Fruit fly (Drosophila melanogaster): ENCODE results near the gene CG9265.

Gene CG9265

DNA sequence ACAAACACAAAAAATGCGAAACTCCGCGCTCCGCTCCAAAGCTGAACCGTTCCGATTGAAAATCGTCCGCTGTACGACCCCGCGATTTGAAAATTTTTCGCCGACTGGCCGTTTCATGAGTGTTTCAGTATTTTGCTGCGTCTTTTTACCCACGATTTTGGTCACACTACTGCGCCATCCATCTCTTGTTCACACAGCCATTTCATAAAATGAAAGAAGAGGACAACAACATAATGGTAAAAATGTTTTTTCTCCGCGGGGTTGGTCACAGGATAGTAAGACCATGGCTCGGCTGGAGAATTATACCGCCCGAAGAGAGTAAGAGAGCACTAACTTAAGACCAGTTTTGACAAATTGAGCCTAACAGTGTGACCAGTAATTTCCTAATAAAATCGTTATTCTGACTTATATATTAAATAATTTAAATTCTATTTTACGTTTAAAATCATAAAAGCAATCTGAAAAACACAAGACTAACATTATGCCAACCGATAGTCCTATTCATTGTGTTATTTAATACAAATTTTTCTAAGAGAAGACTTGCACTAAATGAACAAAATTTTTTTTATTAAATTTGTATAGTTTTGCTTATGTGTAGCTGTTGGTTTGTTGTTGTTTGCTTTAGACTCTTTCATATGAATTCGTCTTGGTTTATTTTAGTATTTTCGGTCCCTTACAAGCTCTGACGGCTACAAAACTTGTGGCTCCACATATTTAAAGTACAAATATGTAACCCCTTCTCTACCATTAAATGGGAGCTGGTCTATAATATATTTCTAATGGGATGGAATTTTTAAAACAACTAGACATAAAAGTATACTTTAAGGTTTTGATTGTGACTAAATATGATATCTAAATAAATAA lies 19.2 kb downstream of the CG9265 start, which contains the start of gene CG42238 (continued):
- TF ChIP-seq slbo (GFP tag; IDR thresholded peaks at IDR 0.05) = 0 out of 2 replicates have a peak, but pooled peaks have one; percentile 13
- TF ChIP-seq CG18011 (GFP tag; optimal IDR thresholded peaks at IDR 0.05) = peak; percentile 96
- TF ChIP-seq CHES-1-like (GFP tag; optimal IDR thresholded peaks at IDR 0.05) = peak; percentile 29
- TF ChIP-seq CG42726 (GFP tag; IDR thresholded peaks at IDR 0.05; ENCODE audit: partially characterized antibody) = peak; percentile 79
- TF ChIP-seq CG15514 (GFP tag; optimal IDR thresholded peaks at IDR 0.05) = peak; percentile 74
- peak; percentile 10; the same call in 1 of the 3 replicates for TF ChIP-seq ken (GFP tag; IDR thresholded peaks at IDR 0.05)
- TF ChIP-seq CG2875 (GFP tag; optimal IDR thresholded peaks at IDR 0.05) = peak; percentile 7
- peak; percentile 40 for TF ChIP-seq CG12769 (tag; optimal IDR thresholded peaks at IDR 0.05)
- TF ChIP-seq hkb (optimal IDR thresholded peaks at IDR 0.05) = no peak
- peak; percentile 3; the same call in 1 of the 2 replicates for TF ChIP-seq hkb (GFP tag; IDR thresholded peaks at IDR 0.05)
- no peak for TF ChIP-seq CG12219 (GFP tag; optimal IDR thresholded peaks at IDR 0.05)
- peak; percentile 28 for TF ChIP-seq CG7987 (GFP tag; optimal IDR thresholded peaks at IDR 0.05)
- peak; percentile 26; the same call in 1 of the 3 replicates for TF ChIP-seq row (GFP tag; IDR thresholded peaks at IDR 0.05)
- peak; percentile 11 for TF ChIP-seq mam (GFP tag; optimal IDR thresholded peaks at IDR 0.05)
- TF ChIP-seq Spps (tag; optimal IDR thresholded peaks at IDR 0.05) = no peak
- peak; percentile 24 for TF ChIP-seq CoRest (tag; optimal IDR thresholded peaks at IDR 0.05)
- TF ChIP-seq ssp (GFP tag; IDR thresholded peaks at IDR 0.05) = no peak
- 0 out of 3 replicates have a peak, but pooled peaks have one; percentile 21 for TF ChIP-seq HLH4C (GFP tag; IDR thresholded peaks at IDR 0.05; ENCODE audit: partially characterized antibody)
- TF ChIP-seq CG2116 (GFP tag; optimal IDR thresholded peaks at IDR 0.05) = peak; percentile 38
- no peak for TF ChIP-seq btn (GFP tag; optimal IDR thresholded peaks at IDR 0.05)
- peak; percentile 0 for TF ChIP-seq nom (GFP tag; optimal IDR thresholded peaks at IDR 0.05)
- no peak for TF ChIP-seq CG13424 (tag; optimal IDR thresholded peaks at IDR 0.05)
- no peak for TF ChIP-seq lov (optimal IDR thresholded peaks at IDR 0.05)
- TF ChIP-seq lov (GFP tag; IDR thresholded peaks at IDR 0.05) = 0 out of 3 replicates have a peak, but pooled peaks have one; percentile 50
- peak; percentile 34 for TF ChIP-seq CG13894 (tag; optimal IDR thresholded peaks at IDR 0.05)
- peak; percentile 3 to 10 for TF ChIP-seq Pdp1 (GFP tag; optimal IDR thresholded peaks at IDR 0.05)
- TF ChIP-seq Scr (GFP tag; IDR thresholded peaks at IDR 0.05; ENCODE audit: partially characterized antibody) = peak; percentile 32; the same call in 1 of the 2 replicates
- peak; percentile 72 for TF ChIP-seq pzg (GFP tag; optimal IDR thresholded peaks at IDR 0.05)
- peak; percentile 73 for TF ChIP-seq E2f2 (GFP tag; IDR thresholded peaks at IDR 0.05)
- peak; percentile 56 for TF ChIP-seq amos (GFP tag; IDR thresholded peaks at IDR 0.05; ENCODE audit: partially characterized antibody)
- TF ChIP-seq CG3838 (GFP tag; optimal IDR thresholded peaks at IDR 0.05) = no peak
- peak; percentile 1 for TF ChIP-seq repo (GFP tag; optimal IDR thresholded peaks at IDR 0.05)
- peak; percentile 55 for TF ChIP-seq ash1 (GFP tag; optimal IDR thresholded peaks at IDR 0.05)
- TF ChIP-seq vvl (GFP tag; IDR thresholded peaks at IDR 0.05) = peak; percentile 61
- TF ChIP-seq CG4360 (GFP tag; IDR thresholded peaks at IDR 0.05) = peak; percentile 13; the same call in 1 of the 2 replicates
- TF ChIP-seq crc (GFP tag; optimal IDR thresholded peaks at IDR 0.05) = no peak
- TF ChIP-seq CG9609 (GFP tag; optimal IDR thresholded peaks at IDR 0.05) = no peak
- peak; percentile 31; the same call in 1 of the 3 replicates for TF ChIP-seq knrl (GFP tag; IDR thresholded peaks at IDR 0.05; ENCODE audit: partially characterized antibody)
- 0 out of 2 replicates have a peak, but pooled peaks have one; percentile 23 for TF ChIP-seq Xrp1 (GFP tag; IDR thresholded peaks at IDR 0.05)
- TF ChIP-seq nerfin-1 (tag; optimal IDR thresholded peaks at IDR 0.05) = peak; percentile 1
- peak; percentile 62; the same call in 2 of the 3 replicates for TF ChIP-seq ci (GFP tag; IDR thresholded peaks at IDR 0.05)
- peak; percentile 5 for TF ChIP-seq mirr (GFP tag; optimal IDR thresholded peaks at IDR 0.05)
- TF ChIP-seq CG2199 (GFP tag; IDR thresholded peaks at IDR 0.05) = peak; percentile 76; the same call in 2 of the 3 replicates
- peak; percentile 15 for TF ChIP-seq gsb-n (tag; optimal IDR thresholded peaks at IDR 0.05)
- peak; percentile 41 for TF ChIP-seq nmo (GFP tag; optimal IDR thresholded peaks at IDR 0.05)
- peak; percentile 43; the same call in 1 of the 2 replicates for TF ChIP-seq tna (GFP tag; IDR thresholded peaks at IDR 0.05; ENCODE audit: partially characterized antibody)
- TF ChIP-seq Myb (GFP tag; optimal IDR thresholded peaks at IDR 0.05) = peak; percentile 60

All from whole organism, embryonic.